Fruit fly (Drosophila melanogaster) whole organism, embryonic: ENCODE measurements around the gene CG13658.

Experiments used
- B-H2 ChIP-seq: fragments of 200-800 bp; sonication (Bioruptor generic); optimal IDR thresholded peaks from 2 replicates; lab custom pipeline; 2018; ENCODE audit warnings: missing biosample characterization, mild to moderate bottlenecking, missing genetic modification characterization
- Bdp1 ChIP-seq: fragments of 200-800 bp; sonication (Bioruptor generic); optimal IDR thresholded peaks from 3 replicates; lab custom pipeline; 2016; ENCODE audit warnings: missing biosample characterization, missing genetic modification characterization
- BtbVII ChIP-seq: fragments of 200-800 bp; sonication (Bioruptor generic); optimal IDR thresholded peaks from 3 replicates; lab custom pipeline; 2017; ENCODE audit warnings: missing biosample characterization, mild to moderate bottlenecking, missing genetic modification characterization
- CG12071 ChIP-seq: fragments of 200-800 bp; sonication (Bioruptor generic); optimal IDR thresholded peaks from 3 replicates; lab custom pipeline; 2018; ENCODE audit warnings: missing biosample characterization, mild to moderate bottlenecking, missing genetic modification characterization
- CG1233 ChIP-seq: fragments of 200-800 bp; sonication (Bioruptor generic); optimal IDR thresholded peaks from 4 replicates; lab custom pipeline; 2018; ENCODE audit warnings: missing biosample characterization, mild to moderate bottlenecking, missing genetic modification characterization
- CG13894 ChIP-seq: fragments of 200-800 bp; sonication (Bioruptor generic); optimal IDR thresholded peaks from 3 replicates; lab custom pipeline; 2018; ENCODE audit warnings: missing biosample characterization, mild to moderate bottlenecking, missing genetic modification characterization, moderate library complexity
- CG15269 ChIP-seq: fragments of 200-800 bp; sonication (Bioruptor generic); optimal IDR thresholded peaks from 2 replicates; lab custom pipeline; 2018; ENCODE audit warnings: missing biosample characterization, mild to moderate bottlenecking, missing genetic modification characterization, moderate library complexity
- CG15514 ChIP-seq: fragments of 200-800 bp; sonication (Bioruptor generic); optimal IDR thresholded peaks from 3 replicates; lab custom pipeline; 2017; ENCODE audit warnings: missing biosample characterization, missing genetic modification characterization, mild to moderate bottlenecking, moderate library complexity, missing genetic modification reagents
- CG17802 ChIP-seq: fragments of 200-800 bp; sonication (Bioruptor generic); optimal IDR thresholded peaks from 2 replicates; lab custom pipeline; 2018; ENCODE audit warnings: missing biosample characterization, mild to moderate bottlenecking, missing genetic modification characterization, moderate library complexity
- CG1832 ChIP-seq: fragments of 200-800 bp; sonication (Bioruptor generic); optimal IDR thresholded peaks from 2 replicates; lab custom pipeline; 2017; ENCODE audit warnings: missing biosample characterization, mild to moderate bottlenecking, missing genetic modification characterization, inconsistent platforms
- CG34376 ChIP-seq: fragments of 200-800 bp; sonication (Bioruptor generic); optimal IDR thresholded peaks from 2 replicates; lab custom pipeline; 2018; ENCODE audit warnings: missing biosample characterization, mild to moderate bottlenecking, missing genetic modification characterization
- CG3726 ChIP-seq: fragments of 200-800 bp; sonication (Bioruptor generic); IDR thresholded peaks from 3 replicates; pipeline ENCODE4, ENCODE4 v1.3.6; 2022; ENCODE audit warnings: missing biosample characterization, missing genetic modification characterization
- CG4424 ChIP-seq: fragments of 200-800 bp; sonication (Bioruptor generic); optimal IDR thresholded peaks from 3 replicates; lab custom pipeline; 2016; ENCODE audit warnings: missing biosample characterization, missing genetic modification characterization
- CG5180 ChIP-seq: fragments of 200-800 bp; sonication (Bioruptor generic); optimal IDR thresholded peaks from 3 replicates; lab custom pipeline; 2017; ENCODE audit warnings: missing biosample characterization, missing genetic modification characterization, mild to moderate bottlenecking, moderate library complexity, missing genetic modification reagents
- CG5245 ChIP-seq: fragments of 200-800 bp; sonication (Bioruptor generic); optimal IDR thresholded peaks from 3 replicates; lab custom pipeline; 2016; ENCODE audit warnings: missing biosample characterization, missing genetic modification characterization
- CG6175 ChIP-seq: fragments of 200-800 bp; sonication (Bioruptor generic); IDR thresholded peaks from 3 replicates; pipeline ENCODE4 v1.3.6; 2022; ENCODE audit warnings: missing biosample characterization, missing genetic modification characterization
- CG8765 ChIP-seq: fragments of 200-800 bp; sonication (Bioruptor generic); IDR thresholded peaks from 2 replicates; pipeline ENCODE4 v1.3.6; 2022; ENCODE audit warnings: missing biosample characterization, missing genetic modification characterization
- D ChIP-seq, 2 experiments: fragments of 200-800 bp in 1 of 2; fragments of >200 bp in 1 of 2; sonication (Bioruptor generic) in 1 of 2; optimal IDR thresholded peaks; 2 replicates in 1 of 2; 3 replicates in 1 of 2; lab custom pipeline; 2017; ENCODE audit warnings: mild to moderate bottlenecking in 1 of 2, missing biosample characterization in 1 of 2, missing genetic modification characterization in 1 of 2, missing genetic modification reagents in 1 of 2
- Dek ChIP-seq: fragments of 200-800 bp; sonication (Bioruptor generic); optimal IDR thresholded peaks from 3 replicates; lab custom pipeline; 2019; ENCODE audit warnings: missing biosample characterization, mild to moderate bottlenecking, missing genetic modification characterization, moderate library complexity
- Hr78 ChIP-seq, 2 experiments: fragments of 200-800 bp in 1 of 2; fragments of >200 bp in 1 of 2; sonication (Bioruptor generic) in 1 of 2; optimal IDR thresholded peaks; 2 replicates each; lab custom pipeline; 2017 to 2019; ENCODE audit warnings: missing biosample characterization in 2 of 2, missing genetic modification characterization in 2 of 2, mild to moderate bottlenecking in 1 of 2, moderate library complexity in 1 of 2
- Lhr ChIP-seq: fragments of 200-800 bp; sonication (Bioruptor generic); optimal IDR thresholded peaks from 3 replicates; lab custom pipeline; 2017; ENCODE audit warnings: mild to moderate bottlenecking, missing biosample characterization, missing genetic modification reagents, missing genetic modification characterization
- Med ChIP-seq: fragments of 200-800 bp; sonication (Bioruptor generic); peaks from one replicate; lab custom pipeline; 2016; ENCODE audit warnings: missing biosample characterization, missing genetic modification characterization, mild to moderate bottlenecking, inconsistent platforms, moderate library complexity
- Meics ChIP-seq: fragments of 200-800 bp; sonication (Bioruptor generic); optimal IDR thresholded peaks from 2 replicates; lab custom pipeline; 2017; ENCODE audit warnings: missing biosample characterization, mild to moderate bottlenecking, missing genetic modification characterization
- Sox100B ChIP-seq: fragments of 200-800 bp; sonication (Bioruptor generic); optimal IDR thresholded peaks from 3 replicates; lab custom pipeline; 2018; ENCODE audit warnings: missing biosample characterization, mild to moderate bottlenecking, missing genetic modification characterization
- Sox102F ChIP-seq: fragments of 200-800 bp; sonication (Bioruptor generic); optimal IDR thresholded peaks from 2 replicates; lab custom pipeline; 2018; ENCODE audit warnings: missing biosample characterization, mild to moderate bottlenecking, missing genetic modification characterization, moderate library complexity
- Taf1 ChIP-seq: fragments of 200-800 bp; sonication (Bioruptor generic); IDR thresholded peaks from 2 replicates; pipeline ENCODE4 v1.3.6; 2022; ENCODE audit warnings: missing biosample characterization, missing genetic modification characterization
- Trl ChIP-seq, 3 experiments: fragments of >200 bp in 2 of 3; fragments of 200-800 bp in 1 of 3; sonication (Bioruptor generic) in 1 of 3; optimal IDR thresholded peaks; 2 replicates in 1 of 3; 3 replicates in 2 of 3; lab custom pipeline; 2016 to 2017; ENCODE audit warnings: missing biosample characterization in 1 of 3, missing genetic modification characterization in 1 of 3
- Xrp1 ChIP-seq: fragments of 200-800 bp; sonication (Bioruptor generic); IDR thresholded peaks from 2 replicates; pipeline ENCODE4 v1.3.6; 2022; ENCODE audit warnings: missing biosample characterization, missing genetic modification characterization
- br ChIP-seq: fragments of >200 bp; optimal IDR thresholded peaks from 2 replicates; lab custom pipeline; 2017
- chinmo ChIP-seq: fragments of 200-800 bp; sonication (Bioruptor generic); IDR thresholded peaks from 4 replicates; pipeline ENCODE4 v1.3.6; 2022; ENCODE audit warnings: missing biosample characterization, missing genetic modification characterization; ENCODE audit not compliant: partially characterized antibody
- exex ChIP-seq: fragments of 200-800 bp; sonication (Bioruptor generic); optimal IDR thresholded peaks from 4 replicates; lab custom pipeline; 2018; ENCODE audit warnings: missing biosample characterization, mild to moderate bottlenecking, missing genetic modification characterization, moderate library complexity
- grn ChIP-seq: fragments of 200-800 bp; sonication (Bioruptor generic); optimal IDR thresholded peaks from 3 replicates; lab custom pipeline; 2017; ENCODE audit warnings: missing biosample characterization, missing genetic modification characterization
- insv ChIP-seq, 2 experiments: fragments of 200-800 bp; sonication (Bioruptor generic); optimal IDR thresholded peaks; 3 replicates each; lab custom pipeline; 2016 to 2018; ENCODE audit warnings: missing biosample characterization in 2 of 2, missing genetic modification characterization in 2 of 2
- kni ChIP-seq: fragments of 200-800 bp; sonication (Bioruptor generic); optimal IDR thresholded peaks from 3 replicates; lab custom pipeline; 2017; ENCODE audit warnings: mild to moderate bottlenecking, missing biosample characterization, missing genetic modification reagents, missing genetic modification characterization
- lab ChIP-seq: fragments of 200-800 bp; sonication (Bioruptor generic); optimal IDR thresholded peaks from 3 replicates; lab custom pipeline; 2017; ENCODE audit warnings: missing biosample characterization, missing genetic modification characterization, mild to moderate bottlenecking, moderate library complexity, missing genetic modification reagents
- luna ChIP-seq: fragments of 200-800 bp; sonication (Bioruptor generic); optimal IDR thresholded peaks from 2 replicates; lab custom pipeline; 2016; ENCODE audit warnings: missing biosample characterization, missing genetic modification characterization
- mirr ChIP-seq: fragments of 200-800 bp; sonication (Bioruptor generic); optimal IDR thresholded peaks from 3 replicates; lab custom pipeline; 2018; ENCODE audit warnings: missing biosample characterization, mild to moderate bottlenecking, missing genetic modification characterization
- sc ChIP-seq, 3 experiments: fragments of >200 bp in 2 of 3; fragments of 200-800 bp in 1 of 3; sonication (Bioruptor generic) in 1 of 3; optimal IDR thresholded peaks; 2 replicates in 2 of 3; 3 replicates in 1 of 3; lab custom pipeline; 2017; ENCODE audit warnings: mild to moderate bottlenecking in 1 of 3, missing biosample characterization in 1 of 3, missing genetic modification characterization in 1 of 3, missing genetic modification reagents in 1 of 3
- sd ChIP-seq: fragments of 200-800 bp; sonication (Bioruptor generic); optimal IDR thresholded peaks from 3 replicates; lab custom pipeline; 2018; ENCODE audit warnings: missing biosample characterization, mild to moderate bottlenecking, missing genetic modification characterization, moderate library complexity
- ssp ChIP-seq: fragments of 200-800 bp; sonication (Bioruptor generic); IDR thresholded peaks from 2 replicates; pipeline ENCODE4 v1.3.6; 2022; ENCODE audit warnings: missing biosample characterization, missing genetic modification characterization
- sug ChIP-seq: fragments of 200-800 bp; optimal IDR thresholded peaks from 2 replicates; lab custom pipeline; 2019; ENCODE audit warnings: missing biosample characterization, mild to moderate bottlenecking, missing genetic modification characterization, moderate library complexity
- toy ChIP-seq: fragments of 200-800 bp; sonication (Bioruptor generic); IDR thresholded peaks from 2 replicates; pipeline ENCODE4 v1.3.6; 2022; ENCODE audit warnings: missing biosample characterization, missing genetic modification characterization
- unc-4 ChIP-seq: fragments of 200-800 bp; sonication (Bioruptor generic); IDR thresholded peaks from 2 replicates; pipeline ENCODE4 v1.3.6; 2022; ENCODE audit warnings: missing biosample characterization, missing genetic modification characterization; ENCODE audit not compliant: partially characterized antibody

CG13658 gene

DNA sequence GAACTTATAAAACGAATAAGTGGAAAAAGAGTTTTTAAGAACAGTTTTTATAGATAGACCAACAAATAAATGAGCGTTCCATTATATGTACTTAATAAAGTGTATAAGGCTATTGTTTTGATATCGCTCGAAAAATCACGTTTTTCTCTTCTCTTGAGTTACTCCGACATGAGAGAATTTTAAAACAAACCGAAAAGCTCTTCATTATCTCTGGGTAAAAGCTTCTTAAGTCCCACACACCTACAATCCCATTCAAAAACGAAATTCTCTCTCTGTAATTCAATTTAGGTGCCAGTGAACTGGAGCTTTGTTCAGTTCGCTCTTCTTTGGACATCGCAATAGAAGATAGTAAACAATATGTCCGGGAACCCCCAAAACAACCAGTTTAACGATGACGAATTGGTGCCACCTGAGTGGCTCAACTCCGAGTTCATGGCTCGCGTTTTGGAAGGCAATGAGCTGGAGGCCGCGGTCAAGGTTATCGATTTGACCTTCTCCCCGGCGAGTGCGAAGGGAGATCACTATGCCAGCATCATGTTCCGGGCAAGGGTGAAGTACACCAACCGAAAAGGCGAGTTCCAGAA, 16.7 kb downstream of the CG13658 start, which contains the start of gene CG31436 (continued):
- TF ChIP-seq unc-4 (no peak), Hr78 (GFP tag; optimal IDR thresholded peaks at IDR 0.05; lab: Kevin White, UChicago) (peak in 1 of 2 experiments; percentile 82), CG15514 (GFP tag; lab: Kevin White, UChicago) (peak; percentile 12), mirr (GFP tag; lab: Kevin White, UChicago) (peak; percentile 30), CG6175 (no peak), Trl (optimal IDR thresholded peaks at IDR 0.05; lab: Kevin White, UChicago) (peak; percentile 44 to 82), Trl (GFP tag; optimal IDR thresholded peaks at IDR 0.05; lab: Kevin White, UChicago) (no peak), grn (GFP tag; lab: Kevin White, UChicago) (no peak), sug (tag; lab: Kevin White, UChicago) (peak; percentile 47)
- TF ChIP-seq, all 482 proteins: peak for 17

DNA sequence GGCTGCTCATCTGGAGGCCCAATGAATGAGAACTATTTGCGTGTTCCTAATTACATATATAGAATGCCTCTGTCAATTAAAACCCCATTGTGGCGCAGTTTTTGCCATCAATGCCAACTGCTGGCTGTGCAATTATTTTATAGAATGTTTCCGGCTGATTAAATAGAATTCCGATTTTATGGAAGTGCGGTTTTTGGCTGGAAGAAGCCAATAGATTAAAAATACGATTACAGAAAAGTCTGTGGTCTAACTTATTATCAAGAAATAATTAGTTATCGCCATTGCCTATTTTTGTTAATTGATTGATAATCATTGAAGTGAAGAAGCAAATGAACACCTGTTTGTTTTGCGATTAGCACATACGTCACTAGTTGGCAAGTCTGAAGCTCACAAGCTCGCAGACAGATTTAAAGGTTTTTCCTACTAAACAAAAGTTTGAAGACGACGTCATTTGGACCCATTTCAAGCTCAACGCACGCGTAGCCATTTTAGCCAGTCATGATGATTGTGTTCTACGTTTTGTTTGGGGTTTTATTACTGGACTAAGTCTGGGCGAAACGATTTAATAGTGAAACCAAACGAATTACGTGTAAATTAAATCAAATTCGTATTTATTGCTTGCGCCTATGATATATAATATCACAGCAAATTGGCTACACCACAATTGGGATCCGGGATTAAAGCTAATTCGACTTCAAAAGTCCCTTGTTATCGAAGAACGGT, 18.7 kb downstream of the CG13658 start:
- peak; percentile 40 for TF ChIP-seq grn (GFP tag; lab: Kevin White, UChicago)
- no peak for TF ChIP-seq CG15269 (tag; lab: Kevin White, UChicago)
- no peak for TF ChIP-seq sc (optimal IDR thresholded peaks at IDR 0.05; lab: Kevin White, UChicago)
- TF ChIP-seq sc (GFP tag; optimal IDR thresholded peaks at IDR 0.05; lab: Kevin White, UChicago): no peak
- peak; percentile 63 for TF ChIP-seq Med
- peak; percentile 40 for TF ChIP-seq mirr (GFP tag; lab: Kevin White, UChicago)
- TF ChIP-seq CG34376 (GFP tag; lab: Kevin White, UChicago): peak; percentile 48
- no peak for TF ChIP-seq Xrp1 (GFP tag; lab: Robert Waterston, UW)
- TF ChIP-seq kni (GFP tag; lab: Kevin White, UChicago): no peak
- TF ChIP-seq chinmo (GFP tag; lab: Robert Waterston, UW): 0 out of 4 replicates have a peak, but pooled peaks have one; percentile 64
- no peak for TF ChIP-seq ssp (GFP tag; lab: Robert Waterston, UW)
- no peak for TF ChIP-seq CG17802 (tag; lab: Kevin White, UChicago)
- TF ChIP-seq exex (tag; lab: Kevin White, UChicago): peak; percentile 99
- no peak for TF ChIP-seq Sox100B (GFP tag; lab: Kevin White, UChicago)
- peak; percentile 70 for TF ChIP-seq sd (tag; lab: Kevin White, UChicago)
- TF ChIP-seq lab (GFP tag; lab: Kevin White, UChicago): peak; percentile 19
- TF ChIP-seq Lhr (GFP tag; lab: Kevin White, UChicago): no peak
- TF ChIP-seq CG8765 (GFP tag; lab: Robert Waterston, UW): no peak
- peak; percentile 58 for TF ChIP-seq BtbVII (GFP tag; lab: Kevin White, UChicago)
- peak; percentile 74 for TF ChIP-seq sug (tag; lab: Kevin White, UChicago)
- TF ChIP-seq Taf1 (GFP tag; lab: Robert Waterston, UW): no peak
- TF ChIP-seq, all 482 proteins: peak for 10

DNA sequence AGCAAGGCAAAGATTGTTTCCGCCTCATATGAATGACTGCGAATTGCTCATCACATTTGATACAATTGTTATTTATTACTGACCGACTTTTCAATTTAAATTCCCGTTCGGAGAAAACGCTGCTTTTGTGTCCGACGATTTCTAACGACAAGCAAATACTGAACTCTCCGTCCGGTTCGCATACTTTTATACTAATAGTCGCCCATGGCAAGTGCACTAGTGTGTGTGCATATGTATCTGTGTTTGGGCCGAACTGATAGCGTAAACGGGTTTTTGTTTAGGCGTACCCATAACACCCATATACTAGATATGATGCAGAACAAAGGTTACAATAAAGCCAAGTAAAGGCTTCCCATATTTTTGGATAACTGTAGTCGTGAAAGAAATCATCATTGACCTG, 21.0 kb downstream of the CG13658 start, which contains the start of gene CG10550:
TSS of gene CG10550 (minus strand) at position 164 of the 400 bp plus-strand sequence.
- TF ChIP-seq CG1832 (GFP tag; lab: Kevin White, UChicago) (no peak), CG5245 (GFP tag; lab: Kevin White, UChicago) (no peak), luna (GFP tag; lab: Kevin White, UChicago) (no peak), toy (GFP tag; lab: Robert Waterston, UW) (no peak), Sox102F (GFP tag; lab: Kevin White, UChicago) (no peak), Bdp1 (GFP tag; lab: Kevin White, UChicago) (no peak), CG1233 (no peak), insv (GFP tag; optimal IDR thresholded peaks at IDR 0.05; lab: Kevin White, UChicago) (no peak), CG12071 (GFP tag; lab: Kevin White, UChicago) (no peak), CG5180 (GFP tag; lab: Kevin White, UChicago) (no peak), CG4424 (GFP tag; lab: Kevin White, UChicago) (no peak), Dek (no peak), CG13894 (tag; lab: Kevin White, UChicago) (peak; percentile 37), D (optimal IDR thresholded peaks at IDR 0.05; lab: Kevin White, UChicago) (no peak), D (GFP tag; optimal IDR thresholded peaks at IDR 0.05; lab: Kevin White, UChicago) (no peak), br (lab: Kevin White, UChicago) (no peak), B-H2 (GFP tag; lab: Kevin White, UChicago) (no peak), Meics (GFP tag; lab: Kevin White, UChicago) (no peak), CG3726 (GFP tag; lab: Robert Waterston, UW) (no peak)
